Fruit fly (Drosophila melanogaster) whole organism, embryonic: Measurements from ENCODE around the gene Ssu72.

Experiments
- Adf1 ChIP-seq: fragments of 200-800 bp; sonication (Bioruptor generic); IDR thresholded peaks from 2 replicates; pipeline ENCODE4 v1.3.6; 2022; ENCODE audit warnings: missing biosample characterization, missing genetic modification characterization
- Awh ChIP-seq: fragments of 200-800 bp; sonication (Bioruptor generic); IDR thresholded peaks from 2 replicates; pipeline ENCODE4, ENCODE4 v1.3.6; 2022; ENCODE audit warnings: missing biosample characterization, missing genetic modification characterization
- Bgb ChIP-seq: fragments of 200-800 bp; sonication (Bioruptor generic); IDR thresholded peaks from 2 replicates; pipeline ENCODE4 v1.3.6; 2022; ENCODE audit warnings: missing biosample characterization, missing genetic modification characterization; ENCODE audit not compliant: partially characterized antibody
- C15 ChIP-seq: fragments of 200-800 bp; sonication (Bioruptor generic); IDR thresholded peaks from 3 replicates; pipeline ENCODE4 v1.3.6; 2022; ENCODE audit warnings: missing biosample characterization, missing genetic modification characterization
- CG10366 ChIP-seq: fragments of 200-800 bp; sonication (Bioruptor generic); IDR thresholded peaks from 2 replicates; pipeline ENCODE4 v1.3.6; 2022; ENCODE audit warnings: missing biosample characterization, missing genetic modification characterization
- CG12155 ChIP-seq: fragments of 200-800 bp; sonication (Bioruptor generic); optimal IDR thresholded peaks from 3 replicates; lab custom pipeline; 2016; ENCODE audit warnings: missing biosample characterization, missing genetic modification characterization
- CG12299 ChIP-seq: fragments of 200-800 bp; sonication (Bioruptor generic); optimal IDR thresholded peaks from 2 replicates; lab custom pipeline; 2018; ENCODE audit warnings: missing biosample characterization, mild to moderate bottlenecking, missing genetic modification characterization
- CG12391 ChIP-seq: fragments of 200-800 bp; sonication (Bioruptor generic); optimal IDR thresholded peaks from 3 replicates; lab custom pipeline; 2018; ENCODE audit warnings: missing biosample characterization, mild to moderate bottlenecking, missing genetic modification characterization, moderate library complexity
- CG1647 ChIP-seq: fragments of 200-800 bp; sonication (Bioruptor generic); optimal IDR thresholded peaks from 3 replicates; lab custom pipeline; 2016; ENCODE audit warnings: missing biosample characterization, missing genetic modification characterization
- CG2875 ChIP-seq: fragments of 200-800 bp; sonication (Bioruptor generic); optimal IDR thresholded peaks from 2 replicates; lab custom pipeline; 2017; ENCODE audit warnings: missing biosample characterization, mild to moderate bottlenecking, missing genetic modification characterization, missing genetic modification reagents
- CG30403 ChIP-seq: fragments of 200-800 bp; sonication (Bioruptor generic); optimal IDR thresholded peaks from 3 replicates; lab custom pipeline; 2016; ENCODE audit warnings: missing biosample characterization, missing genetic modification characterization
- CG33213 ChIP-seq: fragments of 200-800 bp; sonication (Bioruptor generic); optimal IDR thresholded peaks from 3 replicates; lab custom pipeline; 2016; ENCODE audit warnings: missing biosample characterization, missing genetic modification characterization
- CG3838 ChIP-seq: fragments of 200-800 bp; sonication (Bioruptor generic); optimal IDR thresholded peaks from 3 replicates; lab custom pipeline; 2016; ENCODE audit warnings: missing biosample characterization, missing genetic modification characterization
- CG4282 ChIP-seq: fragments of 200-800 bp; sonication (Bioruptor generic); optimal IDR thresholded peaks from 2 replicates; lab custom pipeline; 2016; ENCODE audit warnings: missing biosample characterization, missing genetic modification characterization
- CG7745 ChIP-seq: fragments of 200-800 bp; sonication (Bioruptor generic); optimal IDR thresholded peaks from 2 replicates; lab custom pipeline; 2018; ENCODE audit warnings: missing biosample characterization, mild to moderate bottlenecking, missing genetic modification characterization, moderate library complexity
- CG8359 ChIP-seq: fragments of 200-800 bp; sonication (Bioruptor generic); optimal IDR thresholded peaks from 2 replicates; lab custom pipeline; 2017; ENCODE audit warnings: missing biosample characterization, mild to moderate bottlenecking, missing genetic modification characterization, borderline replicate concordance
- CG9609 ChIP-seq: fragments of 200-800 bp; sonication (Bioruptor generic); optimal IDR thresholded peaks from 3 replicates; lab custom pipeline; 2016; ENCODE audit warnings: missing biosample characterization, missing genetic modification characterization
- CG9817 ChIP-seq: fragments of 200-800 bp; sonication (Bioruptor generic); optimal IDR thresholded peaks from 2 replicates; lab custom pipeline; 2018; ENCODE audit warnings: missing biosample characterization, mild to moderate bottlenecking, missing genetic modification characterization, moderate library complexity
- CG9932 ChIP-seq: fragments of 200-800 bp; sonication (Bioruptor generic); IDR thresholded peaks from 2 replicates; pipeline ENCODE4 v1.3.6; 2022; ENCODE audit warnings: missing biosample characterization, missing genetic modification characterization
- Doc3 ChIP-seq: fragments of 200-800 bp; sonication (Bioruptor generic); IDR thresholded peaks from 3 replicates; pipeline ENCODE4 v1.3.6; 2022; ENCODE audit warnings: missing biosample characterization, missing genetic modification characterization; ENCODE audit not compliant: partially characterized antibody
- Dp ChIP-seq: fragments of 200-800 bp; sonication (Bioruptor generic); optimal IDR thresholded peaks from 2 replicates; lab custom pipeline; 2018; ENCODE audit warnings: missing biosample characterization, mild to moderate bottlenecking, missing genetic modification characterization, moderate library complexity
- Elba2 ChIP-seq: fragments of 200-800 bp; sonication (Bioruptor generic); optimal IDR thresholded peaks from 3 replicates; lab custom pipeline; 2016; ENCODE audit warnings: missing biosample characterization, missing genetic modification characterization
- Ets65A ChIP-seq: fragments of 200-800 bp; sonication (Bioruptor generic); peaks from one replicate; lab custom pipeline; 2016; ENCODE audit warnings: missing biosample characterization, missing genetic modification characterization
- Fer2 ChIP-seq: fragments of 200-800 bp; sonication (Bioruptor generic); optimal IDR thresholded peaks from 2 replicates; lab custom pipeline; 2018; ENCODE audit warnings: missing biosample characterization, mild to moderate bottlenecking, missing genetic modification characterization, moderate library complexity
- GATAe ChIP-seq: fragments of 200-800 bp; sonication (Bioruptor generic); conservative IDR thresholded peaks from 2 replicates; pipeline ENCODE4 v1.3.6; 2022; ENCODE audit warnings: missing biosample characterization, missing genetic modification characterization
- Gug ChIP-seq: fragments of 200-800 bp; sonication (Bioruptor generic); IDR thresholded peaks from 4 replicates; pipeline ENCODE4 v1.3.6; 2022; ENCODE audit warnings: missing biosample characterization, missing genetic modification characterization
- HLH3B ChIP-seq: fragments of 200-800 bp; sonication (Bioruptor generic); IDR thresholded peaks from 2 replicates; pipeline ENCODE4 v1.3.6; 2022; ENCODE audit warnings: missing biosample characterization, missing genetic modification characterization
- Hr39 ChIP-seq: fragments of >200 bp; optimal IDR thresholded peaks from 2 replicates; lab custom pipeline; 2017
- Oaz ChIP-seq: fragments of 200-800 bp; sonication (Bioruptor generic); IDR thresholded peaks from 2 replicates; pipeline ENCODE4 v1.3.6; 2022; ENCODE audit warnings: missing biosample characterization, missing genetic modification characterization
- Oli ChIP-seq: fragments of 200-800 bp; sonication (Bioruptor generic); optimal IDR thresholded peaks from 2 replicates; lab custom pipeline; 2018; ENCODE audit warnings: missing biosample characterization, mild to moderate bottlenecking, missing genetic modification characterization, moderate library complexity
- PHDP ChIP-seq: fragments of 200-800 bp; sonication (Bioruptor generic); optimal IDR thresholded peaks from 3 replicates; lab custom pipeline; 2018; ENCODE audit warnings: missing biosample characterization, mild to moderate bottlenecking, missing genetic modification characterization, moderate library complexity
- Pdp1 ChIP-seq, 2 experiments: fragments of 200-800 bp; sonication (Bioruptor generic); optimal IDR thresholded peaks; 3 replicates each; lab custom pipeline; 2016; ENCODE audit warnings: missing biosample characterization in 2 of 2, missing genetic modification characterization in 2 of 2, mild to moderate bottlenecking in 1 of 2, moderate library complexity in 1 of 2
- Ptx1 ChIP-seq: fragments of 200-800 bp; sonication (Bioruptor generic); IDR thresholded peaks from 2 replicates; pipeline ENCODE4 v1.3.6; 2022; ENCODE audit warnings: missing biosample characterization, missing genetic modification characterization
- Spps ChIP-seq: fragments of 200-800 bp; sonication (Bioruptor generic); optimal IDR thresholded peaks from 2 replicates; lab custom pipeline; 2018; ENCODE audit warnings: missing biosample characterization, mild to moderate bottlenecking, missing genetic modification characterization
- Ssrp ChIP-seq: fragments of 200-800 bp; sonication (Bioruptor generic); optimal IDR thresholded peaks from 2 replicates; lab custom pipeline; 2018; ENCODE audit warnings: missing biosample characterization, mild to moderate bottlenecking, missing genetic modification characterization, moderate library complexity
- ato ChIP-seq: fragments of 200-800 bp; sonication (Bioruptor generic); IDR thresholded peaks from 2 replicates; pipeline ENCODE4 v1.3.6; 2022; ENCODE audit warnings: missing biosample characterization, missing genetic modification characterization; ENCODE audit not compliant: partially characterized antibody
- chinmo ChIP-seq: fragments of 200-800 bp; sonication (Bioruptor generic); IDR thresholded peaks from 4 replicates; pipeline ENCODE4 v1.3.6; 2022; ENCODE audit warnings: missing biosample characterization, missing genetic modification characterization; ENCODE audit not compliant: partially characterized antibody
- crp ChIP-seq, 2 experiments: fragments of 200-800 bp; sonication (Bioruptor generic); optimal IDR thresholded peaks; 2 replicates in 1 of 2; 3 replicates in 1 of 2; lab custom pipeline; 2017; ENCODE audit warnings: missing biosample characterization in 2 of 2, missing genetic modification characterization in 2 of 2, mild to moderate bottlenecking in 1 of 2, moderate library complexity in 1 of 2
- fru ChIP-seq: fragments of >200 bp; optimal IDR thresholded peaks from 2 replicates; lab custom pipeline; 2017
- gem ChIP-seq: fragments of 200-800 bp; sonication (Bioruptor generic); optimal IDR thresholded peaks from 2 replicates; lab custom pipeline; 2019; ENCODE audit warnings: missing biosample characterization, mild to moderate bottlenecking, missing genetic modification characterization, moderate library complexity
- gsb ChIP-seq: fragments of 200-800 bp; sonication (Bioruptor generic); IDR thresholded peaks from 2 replicates; pipeline ENCODE4 v1.3.6; 2022; ENCODE audit warnings: missing biosample characterization, missing genetic modification characterization
- kah ChIP-seq: fragments of 200-800 bp; sonication (Bioruptor generic); optimal IDR thresholded peaks from 2 replicates; lab custom pipeline; 2018; ENCODE audit warnings: missing biosample characterization, mild to moderate bottlenecking, missing genetic modification characterization
- knrl ChIP-seq: fragments of 200-800 bp; sonication (Bioruptor generic); IDR thresholded peaks from 3 replicates; pipeline ENCODE4 v1.3.6; 2022; ENCODE audit warnings: missing biosample characterization, missing genetic modification characterization; ENCODE audit not compliant: partially characterized antibody
- luna ChIP-seq: fragments of 200-800 bp; sonication (Bioruptor generic); optimal IDR thresholded peaks from 2 replicates; lab custom pipeline; 2016; ENCODE audit warnings: missing biosample characterization, missing genetic modification characterization
- nmo ChIP-seq: fragments of 200-800 bp; sonication (Bioruptor generic); optimal IDR thresholded peaks from 2 replicates; lab custom pipeline; 2018; ENCODE audit warnings: missing biosample characterization, mild to moderate bottlenecking, missing genetic modification characterization, moderate library complexity
- ro ChIP-seq: fragments of 200-800 bp; sonication (Bioruptor generic); IDR thresholded peaks from 2 replicates; pipeline ENCODE4 v1.3.6; 2022; ENCODE audit warnings: missing biosample characterization, missing genetic modification characterization
- sc ChIP-seq, 3 experiments: fragments of >200 bp in 2 of 3; fragments of 200-800 bp in 1 of 3; sonication (Bioruptor generic) in 1 of 3; optimal IDR thresholded peaks; 2 replicates in 2 of 3; 3 replicates in 1 of 3; lab custom pipeline; 2017; ENCODE audit warnings: mild to moderate bottlenecking in 1 of 3, missing biosample characterization in 1 of 3, missing genetic modification characterization in 1 of 3, missing genetic modification reagents in 1 of 3
- shn ChIP-seq: fragments of 200-800 bp; sonication (Bioruptor generic); optimal IDR thresholded peaks from 3 replicates; lab custom pipeline; 2016; ENCODE audit warnings: missing biosample characterization, missing genetic modification characterization
- zen ChIP-seq: fragments of 200-800 bp; sonication (Bioruptor generic); optimal IDR thresholded peaks from 3 replicates; lab custom pipeline; 2018; ENCODE audit warnings: missing biosample characterization, mild to moderate bottlenecking, missing genetic modification characterization, moderate library complexity

Gene Ssu72

DNA sequence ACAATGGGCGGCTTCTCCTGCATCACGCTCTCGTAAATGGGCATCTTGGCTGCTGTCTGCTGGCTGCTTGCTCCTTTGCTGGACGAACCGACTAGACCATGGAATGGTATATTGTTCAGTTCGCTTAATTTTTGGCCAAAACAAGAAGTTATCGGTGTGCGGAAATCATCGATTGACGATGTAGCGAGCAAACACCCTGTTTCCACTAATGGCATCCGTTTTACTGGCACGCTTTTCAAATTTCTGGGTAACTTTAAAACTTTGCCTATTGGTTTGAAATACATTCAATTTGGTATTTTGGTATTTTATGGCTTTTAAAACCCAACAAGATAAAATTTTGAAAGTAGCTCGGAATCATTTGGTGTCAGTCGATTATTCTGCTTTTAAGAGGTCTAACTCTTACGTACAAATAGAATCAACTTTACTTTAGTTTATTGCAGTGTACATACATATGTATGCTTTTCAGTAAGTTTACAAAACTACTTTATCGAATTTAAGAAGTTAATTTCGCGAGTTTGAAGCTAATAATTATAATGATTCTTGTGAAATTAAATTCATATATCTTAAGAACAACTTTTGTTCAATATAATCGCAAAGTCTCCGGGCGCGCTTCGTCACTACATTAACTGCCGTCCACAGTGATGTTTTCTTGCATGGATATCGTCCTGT lies 18.4 kb upstream of the Ssu72 start, which contains the start of gene Arp10 (continued):
- TF ChIP-seq gem (tag; lab: Kevin White, UChicago) = no peak
- peak; percentile 21 for TF ChIP-seq zen (tag; lab: Kevin White, UChicago)
- TF ChIP-seq GATAe = no peak
- peak; percentile 37; the same call in 1 of the 2 replicates for TF ChIP-seq CG9932
- TF ChIP-seq sc (optimal IDR thresholded peaks at IDR 0.05; lab: Kevin White, UChicago) = no peak
- no peak for TF ChIP-seq sc (GFP tag; optimal IDR thresholded peaks at IDR 0.05; lab: Kevin White, UChicago)
- no peak for TF ChIP-seq CG9817 (tag; lab: Kevin White, UChicago)
- peak; percentile 23 for TF ChIP-seq CG30403 (GFP tag; lab: Kevin White, UChicago)
- peak; percentile 25 for TF ChIP-seq nmo (GFP tag; lab: Kevin White, UChicago)
- TF ChIP-seq chinmo (GFP tag; lab: Robert Waterston, UW) = 0 out of 4 replicates have a peak, but pooled peaks have one; percentile 59
- no peak for TF ChIP-seq Oaz (GFP tag; lab: Robert Waterston, UW)
- TF ChIP-seq fru = no peak
- no peak for TF ChIP-seq CG12299 (tag; lab: Kevin White, UChicago)
- TF ChIP-seq Ptx1 (GFP tag; lab: Robert Waterston, UW) = peak; percentile 17; the same call in 1 of the 2 replicates
- TF ChIP-seq CG1647 (GFP tag; lab: Kevin White, UChicago) = no peak
- no peak for TF ChIP-seq ro (GFP tag; lab: Robert Waterston, UW)
- TF ChIP-seq Doc3 (GFP tag; lab: Robert Waterston, UW) = no peak
- TF ChIP-seq Bgb (GFP tag; lab: Robert Waterston, UW) = peak; percentile 43; the same call in 1 of the 2 replicates
- TF ChIP-seq CG12391 = peak; percentile 33
- no peak for TF ChIP-seq Fer2 (tag; lab: Kevin White, UChicago)
- no peak for TF ChIP-seq CG33213
- no peak for TF ChIP-seq HLH3B (GFP tag; lab: Robert Waterston, UW)
- peak; percentile 98 for TF ChIP-seq CG7745 (tag; lab: Kevin White, UChicago)
- TF ChIP-seq Spps = no peak
- no peak for TF ChIP-seq kah (GFP tag; lab: Kevin White, UChicago)
- TF ChIP-seq luna (GFP tag; lab: Kevin White, UChicago) = no peak
- no peak for TF ChIP-seq CG9609 (GFP tag; lab: Kevin White, UChicago)
- TF ChIP-seq Elba2 (GFP tag; lab: Kevin White, UChicago) = peak; percentile 56
- no peak for TF ChIP-seq gsb
- peak; percentile 57 for TF ChIP-seq Dp (GFP tag; lab: Kevin White, UChicago)
- no peak for TF ChIP-seq Adf1 (GFP tag; lab: Robert Waterston, UW)
- no peak for TF ChIP-seq Gug
- TF ChIP-seq C15 (GFP tag; lab: Robert Waterston, UW) = no peak
- no peak for TF ChIP-seq CG8359 (GFP tag; lab: Kevin White, UChicago)
- peak; percentile 41; the same call in 1 of the 2 replicates for TF ChIP-seq ato
- TF ChIP-seq Pdp1 (GFP tag; optimal IDR thresholded peaks at IDR 0.05; lab: Kevin White, UChicago) = peak; percentile 23 to 27
- no peak for TF ChIP-seq Awh (GFP tag; lab: Robert Waterston, UW)
- TF ChIP-seq Ssrp (tag; lab: Kevin White, UChicago) = no peak
- no peak for TF ChIP-seq Hr39
- TF ChIP-seq CG10366 = no peak
- TF ChIP-seq CG4282 (GFP tag; lab: Kevin White, UChicago) = no peak
- TF ChIP-seq shn (GFP tag; lab: Kevin White, UChicago) = no peak
- TF ChIP-seq CG2875 = no peak
- no peak for TF ChIP-seq Oli (tag; lab: Kevin White, UChicago)
- no peak for TF ChIP-seq PHDP (tag; lab: Kevin White, UChicago)
- TF ChIP-seq knrl (GFP tag; lab: Robert Waterston, UW) = peak; percentile 46; the same call in 2 of the 3 replicates
- no peak for TF ChIP-seq CG3838
- TF ChIP-seq crp (GFP tag; optimal IDR thresholded peaks at IDR 0.05; lab: Kevin White, UChicago) = no peak
- no peak for TF ChIP-seq CG12155 (GFP tag; lab: Kevin White, UChicago)
- TF ChIP-seq Ets65A (GFP tag; lab: Kevin White, UChicago) = peak; percentile 41
